Worm (Caenorhabditis elegans) whole organism, young adult: Measurements from ENCODE around the gene ndua-12.

ENCODE experiments used
- aptf-3 ChIP-seq: fragments of 200-800 bp; sonication (Bioruptor generic); IDR thresholded peaks from 2 replicates; pipeline ENCODE4 v1.3.6; 2022; ENCODE audit warnings: missing genetic modification characterization, missing compliant biosample characterization
- gei-17 ChIP-seq: fragments of 200-800 bp; sonication (Bioruptor generic); optimal IDR thresholded peaks from 2 replicates; lab custom pipeline; 2018; ENCODE audit warnings: mild to moderate bottlenecking, missing genetic modification characterization, missing compliant biosample characterization
- mel-28 ChIP-seq: sonication (generic microtip); optimal IDR thresholded peaks from 2 replicates; lab custom pipeline; 2016; ENCODE audit warnings: borderline replicate concordance, mild to moderate bottlenecking, missing genetic modification characterization, missing compliant biosample characterization
- ztf-3 ChIP-seq: fragments of 200-800 bp; sonication (Bioruptor generic); optimal IDR thresholded peaks from 2 replicates; lab custom pipeline; 2018; ENCODE audit warnings: mild to moderate bottlenecking, missing genetic modification characterization, missing compliant biosample characterization

ce11 chrIV:2751568-2751967 is 31.9 kb upstream of the ndua-12 start, which contains the start of gene Y54G2A.41:
- TF ChIP-seq mel-28 (tag; lab: Kevin White, UChicago) (no peak), gei-17 (GFP tag; lab: Kevin White, UChicago) (no peak), ztf-3 (GFP tag; lab: Kevin White, UChicago) (no peak), aptf-3 (GFP tag; lab: Robert Waterston, UW) (no peak)
